Worm (Caenorhabditis elegans) whole organism, L2 larva: Measurements from ENCODE around the gene K08D8.10.

Experiments
- C34F6.9 ChIP-seq: fragments of 150-350 bp; optimal IDR thresholded peaks from 2 replicates; lab custom pipeline; 2014; ENCODE audit warnings: missing biosample characterization, missing genetic modification characterization
- F13H6.1 ChIP-seq: sonication (generic microtip); optimal IDR thresholded peaks from 2 replicates; lab custom pipeline; 2016; ENCODE audit warnings: missing genetic modification characterization, missing compliant biosample characterization
- R02D3.7 ChIP-seq: fragments of 150-350 bp; optimal IDR thresholded peaks from 2 replicates; lab custom pipeline; 2014; ENCODE audit warnings: missing biosample characterization, missing genetic modification characterization
- Y55F3AM.14 ChIP-seq: fragments of 200-800 bp; sonication (Bioruptor generic); optimal IDR thresholded peaks from 2 replicates; lab custom pipeline; 2018; ENCODE audit warnings: mild to moderate bottlenecking, missing genetic modification characterization, missing compliant biosample characterization
- ZK546.5 ChIP-seq: sonication (generic microtip); optimal IDR thresholded peaks from 2 replicates; lab custom pipeline; 2017; ENCODE audit warnings: missing biosample characterization, missing genetic modification characterization
- alr-1 ChIP-seq: fragments of 150-350 bp; optimal IDR thresholded peaks from 2 replicates; lab custom pipeline; 2014; ENCODE audit warnings: missing biosample characterization, missing genetic modification characterization
- aly-2 ChIP-seq: fragments of 150-350 bp; optimal IDR thresholded peaks from 2 replicates; lab custom pipeline; 2014; ENCODE audit warnings: missing biosample characterization, missing genetic modification characterization
- ama-1 ChIP-seq: fragments of 150-350 bp; optimal IDR thresholded peaks from 2 replicates; lab custom pipeline; 2018; ENCODE audit warnings: inconsistent platforms
- blmp-1 ChIP-seq: sonication (generic microtip); optimal IDR thresholded peaks from 2 replicates; lab custom pipeline; 2017; ENCODE audit warnings: missing genetic modification characterization, mild to moderate bottlenecking, missing compliant biosample characterization, antibody characterized with exemption, moderate library complexity; ENCODE audit not compliant: insufficient read depth
- ceh-16 ChIP-seq: fragments of 150-350 bp; optimal IDR thresholded peaks from 2 replicates; lab custom pipeline; 2014; ENCODE audit warnings: missing biosample characterization, missing genetic modification characterization
- crh-2 ChIP-seq: sonication (generic microtip); optimal IDR thresholded peaks from 2 replicates; lab custom pipeline; 2017; ENCODE audit warnings: missing biosample characterization, missing genetic modification characterization
- dmd-4 ChIP-seq: sonication (generic microtip); optimal IDR thresholded peaks from 2 replicates; lab custom pipeline; 2017; ENCODE audit warnings: missing biosample characterization, missing genetic modification characterization
- elt-1 ChIP-seq: fragments of 150-350 bp; optimal IDR thresholded peaks from 2 replicates; lab custom pipeline; 2014; ENCODE audit warnings: missing biosample characterization, missing genetic modification characterization
- fos-1 ChIP-seq: fragments of 150-350 bp; optimal IDR thresholded peaks from 2 replicates; lab custom pipeline; 2014; ENCODE audit warnings: missing biosample characterization, missing genetic modification characterization
- lin-11 ChIP-seq: fragments of 150-350 bp; sonication (generic microtip); optimal IDR thresholded peaks from 2 replicates; lab custom pipeline; 2014; ENCODE audit warnings: missing biosample characterization, missing genetic modification characterization, inconsistent platforms, mixed read lengths
- lin-39 ChIP-seq: fragments of 150-350 bp; optimal IDR thresholded peaks from 2 replicates; lab custom pipeline; 2014; ENCODE audit warnings: missing biosample characterization, missing genetic modification reagents, missing genetic modification characterization
- lsy-2 ChIP-seq, 2 experiments: fragments of 150-350 bp in 1 of 2; sonication (generic microtip) in 1 of 2; optimal IDR thresholded peaks; 2 replicates each; lab custom pipeline; 2014 to 2017; ENCODE audit warnings: missing biosample characterization in 2 of 2, missing genetic modification characterization in 2 of 2
- mab-5 ChIP-seq: fragments of 150-350 bp; optimal IDR thresholded peaks from 2 replicates; lab custom pipeline; 2014; ENCODE audit warnings: missing biosample characterization, missing genetic modification characterization
- nhr-10 ChIP-seq: sonication (generic microtip); optimal IDR thresholded peaks from 2 replicates; lab custom pipeline; 2017; ENCODE audit warnings: missing biosample characterization, missing genetic modification characterization
- nhr-11 ChIP-seq: fragments of 150-350 bp; optimal IDR thresholded peaks from 2 replicates; lab custom pipeline; 2014; ENCODE audit warnings: missing biosample characterization, missing genetic modification characterization
- nhr-12 ChIP-seq: fragments of 150-350 bp; optimal IDR thresholded peaks from 2 replicates; lab custom pipeline; 2014; ENCODE audit warnings: missing biosample characterization, missing genetic modification characterization
- nhr-129 ChIP-seq: fragments of 150-350 bp; optimal IDR thresholded peaks from 2 replicates; lab custom pipeline; 2014; ENCODE audit warnings: missing biosample characterization, missing genetic modification characterization
- nhr-23 ChIP-seq: fragments of 150-350 bp; optimal IDR thresholded peaks from 2 replicates; lab custom pipeline; 2014; ENCODE audit warnings: missing biosample characterization, missing genetic modification reagents, missing genetic modification characterization
- nhr-237 ChIP-seq: fragments of 150-350 bp; optimal IDR thresholded peaks from 2 replicates; lab custom pipeline; 2014; ENCODE audit warnings: missing biosample characterization, missing genetic modification characterization
- peb-1 ChIP-seq: fragments of 150-350 bp; optimal IDR thresholded peaks from 2 replicates; lab custom pipeline; 2014; ENCODE audit warnings: missing biosample characterization, missing genetic modification characterization
- sem-4 ChIP-seq: fragments of 150-350 bp; optimal IDR thresholded peaks from 2 replicates; lab custom pipeline; 2014; ENCODE audit warnings: missing biosample characterization, missing genetic modification reagents, missing genetic modification characterization
- skn-1 ChIP-seq: sonication (generic microtip); optimal IDR thresholded peaks from 2 replicates; lab custom pipeline; 2017; ENCODE audit warnings: missing biosample characterization, missing genetic modification characterization
- sma-9 ChIP-seq, 2 experiments: fragments of 150-350 bp in 1 of 2; sonication (generic microtip) in 1 of 2; optimal IDR thresholded peaks; 2 replicates each; lab custom pipeline; 2014 to 2016; ENCODE audit warnings: missing genetic modification characterization in 2 of 2, mild to moderate bottlenecking in 1 of 2, missing biosample characterization in 1 of 2, missing compliant biosample characterization in 1 of 2, missing genetic modification reagents in 1 of 2, moderate library complexity in 1 of 2
- snpc-4 ChIP-seq: fragments of 150-350 bp; optimal IDR thresholded peaks from 2 replicates; lab custom pipeline; 2014; ENCODE audit warnings: missing biosample characterization, missing genetic modification characterization
- unc-39 ChIP-seq: fragments of 150-350 bp; optimal IDR thresholded peaks from 2 replicates; lab custom pipeline; 2014; ENCODE audit warnings: missing biosample characterization, missing genetic modification characterization
- unc-55 ChIP-seq: fragments of 150-350 bp; sonication (generic microtip); optimal IDR thresholded peaks from 3 replicates; lab custom pipeline; 2014; ENCODE audit warnings: missing biosample characterization, missing genetic modification reagents, missing genetic modification characterization
- zag-1 ChIP-seq: fragments of 150-350 bp; optimal IDR thresholded peaks from 2 replicates; lab custom pipeline; 2014; ENCODE audit warnings: missing biosample characterization, missing genetic modification characterization
- ztf-1 ChIP-seq: fragments of 200-800 bp; sonication (Bioruptor generic); conservative IDR thresholded peaks from 2 replicates; pipeline ENCODE4 v1.3.6; 2022; ENCODE audit warnings: missing genetic modification characterization, missing compliant biosample characterization
- ztf-11 ChIP-seq: sonication (generic microtip); optimal IDR thresholded peaks from 2 replicates; lab custom pipeline; 2017; ENCODE audit warnings: missing biosample characterization, missing genetic modification characterization
- ztf-4 ChIP-seq: fragments of 150-350 bp; optimal IDR thresholded peaks from 2 replicates; lab custom pipeline; 2014; ENCODE audit warnings: missing biosample characterization, missing genetic modification characterization

The K08D8.10 gene

ce11 chrIV:12893166-12893565, 7.2 kb upstream of the K08D8.10 start, which contains the start of gene K08D8.12:
TSS of gene K08D8.12 (plus strand) at chrIV:12893466.
- TF ChIP-seq skn-1 (tag; lab: Kevin White, UChicago) (no peak), Y55F3AM.14 (GFP tag; lab: Kevin White, UChicago) (no peak), unc-55 (GFP tag; lab: Kevin White, UChicago) (no peak), dmd-4 (tag; lab: Kevin White, UChicago) (no peak), ZK546.5 (tag; lab: Kevin White, UChicago) (no peak), nhr-11 (tag; lab: Kevin White, UChicago) (no peak), lsy-2 (tag; optimal IDR thresholded peaks at IDR 0.05; lab: Kevin White, UChicago) (no peak), blmp-1 (tag; lab: Kevin White, UChicago) (no peak), ztf-11 (no peak), ceh-16 (tag; lab: Kevin White, UChicago) (no peak), F13H6.1 (no peak), ztf-1 (no peak), nhr-12 (no peak), C34F6.9 (tag; lab: Kevin White, UChicago) (no peak), peb-1 (tag; lab: Kevin White, UChicago) (no peak), nhr-23 (tag; lab: Kevin White, UChicago) (no peak), alr-1 (tag; lab: Kevin White, UChicago) (no peak), lin-11 (tag; lab: Kevin White, UChicago) (no peak)

DNA sequence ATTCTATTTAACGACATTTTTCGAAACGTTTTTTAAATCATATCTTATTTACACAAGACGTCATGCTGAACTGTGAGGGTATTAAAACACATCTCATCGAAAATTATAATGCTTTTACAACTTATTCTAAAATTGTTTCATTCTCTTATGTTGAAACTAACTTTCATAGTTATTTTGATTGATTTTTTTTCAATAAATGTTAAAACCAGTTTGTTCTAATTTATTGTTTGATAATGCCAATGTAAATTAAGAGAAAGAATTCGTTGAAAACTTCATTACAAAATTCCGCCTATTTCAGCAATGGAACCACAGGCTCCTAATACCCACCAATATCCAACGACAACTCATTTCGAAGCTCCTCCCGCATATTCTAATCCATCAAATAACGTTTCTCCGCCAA, 5.4 kb upstream of the K08D8.10 start, which contains the start of gene K08D8.11:
K08D8.11 (plus strand) TSS at position 301 of the 400 bp plus-strand sequence.
- TF ChIP-seq unc-39 (tag; lab: Kevin White, UChicago) (no peak), ZK546.5 (tag; lab: Kevin White, UChicago) (no peak), snpc-4 (tag; lab: Kevin White, UChicago) (no peak), lsy-2 (tag; optimal IDR thresholded peaks at IDR 0.05; lab: Kevin White, UChicago) (no peak), crh-2 (no peak), lin-11 (tag; lab: Kevin White, UChicago) (no peak), nhr-237 (tag; lab: Kevin White, UChicago) (no peak), mab-5 (tag; lab: Kevin White, UChicago) (no peak), ama-1 (lab: Kevin White, UChicago) (no peak), lin-39 (tag; lab: Kevin White, UChicago) (no peak), sma-9 (GFP tag; optimal IDR thresholded peaks at IDR 0.05; lab: Kevin White, UChicago) (no peak), sma-9 (tag; optimal IDR thresholded peaks at IDR 0.05; lab: Kevin White, UChicago) (no peak), dmd-4 (tag; lab: Kevin White, UChicago) (no peak)

DNA sequence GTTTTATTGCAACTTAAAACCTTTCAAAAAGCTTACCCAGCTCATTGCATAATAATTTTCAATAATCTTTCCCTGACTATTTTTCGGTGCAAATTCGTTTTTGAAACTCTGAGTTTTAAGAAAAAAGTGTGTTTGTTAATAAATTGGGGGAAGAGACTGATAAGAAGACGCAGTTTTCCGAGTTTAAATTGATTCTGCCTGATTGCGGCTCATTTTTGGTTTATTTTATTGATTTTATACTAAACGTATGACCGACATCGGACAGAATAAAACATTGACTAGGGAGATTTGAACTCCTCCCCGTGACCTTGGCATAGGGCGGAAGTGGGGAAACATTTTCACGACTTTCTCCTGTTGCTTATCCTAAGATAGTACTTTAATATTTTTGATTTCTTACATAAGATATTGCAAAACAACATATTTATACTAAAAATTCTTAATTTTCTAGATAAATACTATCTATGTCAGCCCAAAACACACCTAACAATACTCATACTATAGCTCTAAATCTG, 3.9 kb upstream of the K08D8.10 start, which contains the start of gene K08D8.7:
K08D8.7 (plus strand) TSS at position 462 of the 512 bp plus-strand sequence.
- TF ChIP-seq fos-1 (peak; percentile 70), nhr-11 (tag; lab: Kevin White, UChicago) (no peak)
- TF ChIP-seq, all 48 proteins: peak for 1

DNA sequence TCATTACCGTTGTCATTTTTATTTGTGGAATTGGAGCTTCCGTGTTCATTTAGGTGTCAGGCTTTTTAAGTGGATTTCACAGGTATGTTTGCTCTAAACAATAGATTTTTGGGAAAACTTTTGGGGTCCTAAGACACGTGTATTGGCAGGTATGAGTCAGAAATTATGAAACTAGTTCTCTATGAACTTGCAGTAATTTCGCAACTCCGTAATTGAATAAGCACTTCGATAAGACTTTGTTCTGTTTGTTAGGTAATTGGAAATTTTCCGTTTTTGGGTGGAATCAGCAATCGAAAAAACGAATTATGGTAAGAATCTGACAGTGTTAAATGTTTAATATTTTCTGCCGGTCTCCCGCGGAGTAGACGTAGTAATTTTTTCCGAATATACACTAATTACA, 3.2 kb upstream of the K08D8.10 start:
- no peak for TF ChIP-seq nhr-10 (tag; lab: Kevin White, UChicago)
- no peak for TF ChIP-seq nhr-129 (tag; lab: Kevin White, UChicago)
- TF ChIP-seq ztf-1 = no peak
- no peak for TF ChIP-seq lin-39 (tag; lab: Kevin White, UChicago)
- no peak for TF ChIP-seq peb-1 (tag; lab: Kevin White, UChicago)
- no peak for TF ChIP-seq elt-1
- no peak for TF ChIP-seq skn-1 (tag; lab: Kevin White, UChicago)
- no peak for TF ChIP-seq dmd-4 (tag; lab: Kevin White, UChicago)
- no peak for TF ChIP-seq ZK546.5 (tag; lab: Kevin White, UChicago)
- no peak for TF ChIP-seq aly-2 (tag; lab: Kevin White, UChicago)
- TF ChIP-seq sma-9 (GFP tag; optimal IDR thresholded peaks at IDR 0.05; lab: Kevin White, UChicago) = no peak
- TF ChIP-seq sma-9 (tag; optimal IDR thresholded peaks at IDR 0.05; lab: Kevin White, UChicago) = no peak
- TF ChIP-seq fos-1 = no peak
- TF ChIP-seq lsy-2 (tag; optimal IDR thresholded peaks at IDR 0.05; lab: Kevin White, UChicago) = no peak
- TF ChIP-seq ztf-4 (tag; lab: Kevin White, UChicago) = no peak
- no peak for TF ChIP-seq R02D3.7 (tag; lab: Kevin White, UChicago)
- TF ChIP-seq unc-39 (tag; lab: Kevin White, UChicago) = no peak
- TF ChIP-seq mab-5 (tag; lab: Kevin White, UChicago) = no peak
- no peak for TF ChIP-seq sem-4
- TF ChIP-seq zag-1 (tag; lab: Kevin White, UChicago) = no peak
